Worm (Caenorhabditis elegans) whole organism, early embryonic: ENCODE results near the gene rab-33.

Experiments
- F13C5.2 ChIP-seq: sonication (generic microtip); optimal IDR thresholded peaks from 2 replicates; lab custom pipeline; 2017; ENCODE audit warnings: mild to moderate bottlenecking, missing genetic modification characterization, inconsistent platforms, missing compliant biosample characterization
- aly-1 ChIP-seq: sonication (generic microtip); optimal IDR thresholded peaks from 2 replicates; lab custom pipeline; 2016; ENCODE audit warnings: missing genetic modification characterization, missing compliant biosample characterization
- ama-1 ChIP-seq: fragments of 150-350 bp; optimal IDR thresholded peaks from 2 replicates; lab custom pipeline; 2014
- ceh-13 ChIP-seq: fragments of 200-800 bp; sonication (Bioruptor generic); optimal IDR thresholded peaks from 2 replicates; lab custom pipeline; 2018; ENCODE audit warnings: mild to moderate bottlenecking, missing genetic modification characterization, missing compliant biosample characterization
- ets-7 ChIP-seq: sonication (generic microtip); optimal IDR thresholded peaks from 2 replicates; lab custom pipeline; 2016; ENCODE audit warnings: missing genotype, missing genetic modification characterization, missing compliant biosample characterization
- flt-1 ChIP-seq: fragments of 200-800 bp; sonication (Bioruptor generic); IDR thresholded peaks from 2 replicates; pipeline ENCODE4 v1.3.6; 2022; ENCODE audit warnings: missing genetic modification characterization, missing compliant biosample characterization
- hmg-4 ChIP-seq: fragments of 200-800 bp; sonication (Bioruptor generic); optimal IDR thresholded peaks from 2 replicates; lab custom pipeline; 2018; ENCODE audit warnings: mild to moderate bottlenecking, missing genetic modification characterization, missing compliant biosample characterization
- scrt-1 ChIP-seq: fragments of 200-800 bp; sonication (Bioruptor generic); IDR thresholded peaks from 2 replicates; pipeline ENCODE4 v1.3.6; 2022; ENCODE audit warnings: missing genetic modification characterization, missing compliant biosample characterization
- sea-1 ChIP-seq: fragments of 200-800 bp; sonication (Bioruptor generic); conservative IDR thresholded peaks from 2 replicates; pipeline ENCODE4 v1.3.6; 2022; ENCODE audit warnings: missing genetic modification characterization, missing compliant biosample characterization
- tbx-11 ChIP-seq: fragments of 200-800 bp; sonication (Bioruptor generic); IDR thresholded peaks from 2 replicates; pipeline ENCODE4 v1.3.6; 2022; ENCODE audit warnings: missing genetic modification characterization, missing compliant biosample characterization

DNA sequence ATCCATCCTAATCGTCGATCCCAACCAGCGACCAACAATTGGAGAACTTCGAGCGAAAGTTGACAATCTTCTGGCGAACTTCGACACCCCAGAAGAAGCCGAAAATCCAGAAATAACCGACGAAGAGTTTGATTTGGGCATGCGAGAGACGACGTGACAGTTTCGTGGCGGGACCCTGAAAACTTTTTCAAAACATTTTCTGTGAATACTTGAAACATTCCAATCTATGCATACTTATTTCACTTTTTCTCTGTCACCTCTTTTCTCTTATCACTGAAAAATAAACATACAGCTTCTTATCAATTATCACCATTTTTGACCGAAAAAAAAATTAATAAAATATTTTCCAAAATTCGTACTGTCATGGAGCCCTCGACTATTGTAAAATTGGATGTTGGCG lies 21.7 kb downstream of the rab-33 start, which contains the start of gene D2045.8:
- TF ChIP-seq ama-1 (lab: Kevin White, UChicago) (no peak), flt-1 (no peak), tbx-11 (GFP tag; lab: Robert Waterston, UW) (no peak), hmg-4 (GFP tag; lab: Kevin White, UChicago) (no peak), ceh-13 (no peak), aly-1 (no peak), F13C5.2 (tag; lab: Kevin White, UChicago) (no peak), sea-1 (GFP tag; lab: Robert Waterston, UW) (no peak), ets-7 (tag; lab: Kevin White, UChicago) (no peak), scrt-1 (GFP tag; lab: Robert Waterston, UW) (no peak)
